Worm (Caenorhabditis elegans): ENCODE measurements around the gene srt-65.

DNA sequence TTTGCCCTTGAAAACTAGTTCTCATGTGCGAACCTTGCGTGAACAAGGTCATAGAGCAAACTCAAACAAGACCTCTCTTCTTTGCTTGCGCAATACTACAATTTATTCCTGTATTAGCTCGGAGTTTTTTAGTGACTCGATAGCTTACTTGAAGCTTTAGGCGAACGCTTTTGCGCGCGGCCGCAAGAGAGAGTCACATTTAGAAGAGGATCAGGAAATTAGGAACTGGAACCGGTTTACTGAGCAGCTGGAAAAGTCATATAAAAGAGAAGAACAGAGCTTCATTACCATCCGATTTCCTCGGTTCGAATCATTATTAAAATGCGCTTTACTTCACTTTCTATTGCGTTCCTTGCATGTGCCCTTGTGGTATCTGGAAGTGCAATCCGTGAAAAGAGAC, 14.4 kb downstream of the srt-65 start, which contains the start of gene abu-15:
- no peak for TF ChIP-seq rpc-1 (optimal IDR thresholded peaks at IDR 0.05)
- no peak for TF ChIP-seq rpc-1 (tag; optimal IDR thresholded peaks at IDR 0.05)
- TF ChIP-seq sea-2 (GFP tag; IDR thresholded peaks at IDR 0.05) = no peak
- no peak for TF ChIP-seq ceh-79 (tag; optimal IDR thresholded peaks at IDR 0.05)
- TF ChIP-seq pha-4 (tag; optimal IDR thresholded peaks at IDR 0.05) = no peak
- no peak for TF ChIP-seq lin-40 (tag; optimal IDR thresholded peaks at IDR 0.05)
- TF ChIP-seq mes-4 (tag; optimal IDR thresholded peaks at IDR 0.05) = no peak
- TF ChIP-seq Y79H2A.3 (GFP tag; conservative IDR thresholded peaks at IDR 0.05) = no peak
- no peak for TF ChIP-seq efl-1 (GFP tag; optimal IDR thresholded peaks at IDR 0.05)
- no peak for TF ChIP-seq K11D2.4 (GFP tag; IDR thresholded peaks at IDR 0.05)
- no peak for TF ChIP-seq sdz-38 (tag; optimal IDR thresholded peaks at IDR 0.05)
- TF ChIP-seq lsl-1 (GFP tag; optimal IDR thresholded peaks at IDR 0.05) = no peak
- TF ChIP-seq F39B2.1 (GFP tag; IDR thresholded peaks at IDR 0.05) = no peak
- no peak for TF ChIP-seq zim-3 (tag; optimal IDR thresholded peaks at IDR 0.05)
- no peak for TF ChIP-seq unc-62 (GFP tag; optimal IDR thresholded peaks at IDR 0.05)

Measured in whole organism, young adult.